Worm (Caenorhabditis elegans) whole organism, late embryonic: Measurements from ENCODE around the gene aff-1.

Experiments
- C08G9.2 ChIP-seq: sonication (generic microtip); optimal IDR thresholded peaks from 2 replicates; lab custom pipeline; 2016; ENCODE audit warnings: mild to moderate bottlenecking, missing genetic modification characterization, moderate library complexity, missing compliant biosample characterization
- C38D4.7 ChIP-seq: fragments of 200-800 bp; sonication (Bioruptor generic); optimal IDR thresholded peaks from 2 replicates; lab custom pipeline; 2018; ENCODE audit warnings: mild to moderate bottlenecking, missing genetic modification characterization, moderate library complexity, missing compliant biosample characterization
- F13H6.1 ChIP-seq: sonication (generic microtip); optimal IDR thresholded peaks from 2 replicates; lab custom pipeline; 2016; ENCODE audit warnings: missing genetic modification characterization, missing compliant biosample characterization
- K02D7.2 ChIP-seq: sonication (generic microtip); optimal IDR thresholded peaks from 2 replicates; lab custom pipeline; 2017; ENCODE audit warnings: mild to moderate bottlenecking, missing genetic modification characterization, missing compliant biosample characterization
- ahr-1 ChIP-seq: sonication (generic microtip); optimal IDR thresholded peaks from 2 replicates; lab custom pipeline; 2016; ENCODE audit warnings: missing genetic modification characterization, missing compliant biosample characterization
- ceh-18 ChIP-seq: sonication (generic microtip); optimal IDR thresholded peaks from 2 replicates; lab custom pipeline; 2016; ENCODE audit warnings: missing genetic modification characterization, missing compliant biosample characterization
- ceh-19 ChIP-seq: fragments of 200-800 bp; sonication (Bioruptor generic); optimal IDR thresholded peaks from 2 replicates; lab custom pipeline; 2018; ENCODE audit warnings: mild to moderate bottlenecking, missing genetic modification characterization, missing compliant biosample characterization
- ceh-2 ChIP-seq: sonication (generic microtip); optimal IDR thresholded peaks from 2 replicates; lab custom pipeline; 2016; ENCODE audit warnings: missing genotype, missing genetic modification characterization, missing compliant biosample characterization
- ceh-24 ChIP-seq: sonication (generic microtip); optimal IDR thresholded peaks from 2 replicates; lab custom pipeline; 2016; ENCODE audit warnings: mild to moderate bottlenecking, missing genetic modification characterization, missing compliant biosample characterization
- ceh-30 ChIP-seq: fragments of 150-350 bp; optimal IDR thresholded peaks from 2 replicates; lab custom pipeline; 2014; ENCODE audit warnings: missing biosample characterization, missing genetic modification characterization
- ceh-34 ChIP-seq: sonication (generic microtip); optimal IDR thresholded peaks from 2 replicates; lab custom pipeline; 2016; ENCODE audit warnings: mild to moderate bottlenecking, missing genetic modification characterization, missing compliant biosample characterization
- ceh-6 ChIP-seq: fragments of 200-800 bp; sonication (Bioruptor generic); optimal IDR thresholded peaks from 2 replicates; lab custom pipeline; 2018; ENCODE audit warnings: mild to moderate bottlenecking, missing genetic modification characterization, missing compliant biosample characterization
- ceh-9 ChIP-seq: sonication (generic microtip); optimal IDR thresholded peaks from 2 replicates; lab custom pipeline; 2016; ENCODE audit warnings: mild to moderate bottlenecking, missing genetic modification characterization, inconsistent platforms, missing compliant biosample characterization
- che-1 ChIP-seq: sonication (generic microtip); optimal IDR thresholded peaks from 2 replicates; lab custom pipeline; 2016; ENCODE audit warnings: mild to moderate bottlenecking, missing genetic modification characterization, missing compliant biosample characterization
- dmd-4 ChIP-seq: sonication (generic microtip); optimal IDR thresholded peaks from 2 replicates; lab custom pipeline; 2016; ENCODE audit warnings: borderline replicate concordance, missing genetic modification characterization, missing compliant biosample characterization
- dve-1 ChIP-seq: sonication (generic microtip); optimal IDR thresholded peaks from 2 replicates; lab custom pipeline; 2017; ENCODE audit warnings: antibody characterized with exemption, mild to moderate bottlenecking, missing genetic modification characterization, missing compliant biosample characterization
- elt-4 ChIP-seq: sonication (generic microtip); optimal IDR thresholded peaks from 2 replicates; lab custom pipeline; 2016; ENCODE audit warnings: missing genetic modification characterization, missing compliant biosample characterization
- ets-4 ChIP-seq: sonication (generic microtip); optimal IDR thresholded peaks from 2 replicates; lab custom pipeline; 2016; ENCODE audit warnings: missing genetic modification characterization, missing compliant biosample characterization
- fax-1 ChIP-seq: sonication (generic microtip); optimal IDR thresholded peaks from 2 replicates; lab custom pipeline; 2016; ENCODE audit warnings: missing genotype, missing genetic modification characterization, missing compliant biosample characterization
- fkh-10 ChIP-seq: fragments of 150-350 bp; optimal IDR thresholded peaks from 2 replicates; lab custom pipeline; 2014; ENCODE audit warnings: missing biosample characterization, missing genetic modification reagents, missing genetic modification characterization
- fkh-6 ChIP-seq: sonication (generic microtip); optimal IDR thresholded peaks from 2 replicates; lab custom pipeline; 2016; ENCODE audit warnings: missing genetic modification characterization, missing compliant biosample characterization
- gmeb-2 ChIP-seq: sonication (generic microtip); optimal IDR thresholded peaks from 2 replicates; lab custom pipeline; 2016; ENCODE audit warnings: missing genetic modification characterization, inconsistent platforms, missing compliant biosample characterization
- hlh-15 ChIP-seq: sonication (generic microtip); optimal IDR thresholded peaks from 2 replicates; lab custom pipeline; 2016; ENCODE audit warnings: missing genetic modification characterization, missing compliant biosample characterization
- hlh-30 ChIP-seq: sonication (generic microtip); optimal IDR thresholded peaks from 2 replicates; lab custom pipeline; 2017; ENCODE audit warnings: antibody characterized with exemption, missing genetic modification characterization, missing compliant biosample characterization; ENCODE audit not compliant: insufficient read depth
- hlh-6 ChIP-seq: sonication (generic microtip); optimal IDR thresholded peaks from 2 replicates; lab custom pipeline; 2016; ENCODE audit warnings: missing genotype, missing genetic modification characterization, missing compliant biosample characterization
- hlh-8 ChIP-seq: sonication (generic microtip); optimal IDR thresholded peaks from 2 replicates; lab custom pipeline; 2016; ENCODE audit warnings: missing genotype, missing genetic modification characterization, missing compliant biosample characterization
- lim-6 ChIP-seq: sonication (generic microtip); optimal IDR thresholded peaks from 2 replicates; lab custom pipeline; 2016; ENCODE audit warnings: missing genetic modification characterization, missing compliant biosample characterization
- lin-11 ChIP-seq: fragments of 200-800 bp; sonication (Bioruptor generic); optimal IDR thresholded peaks from 2 replicates; lab custom pipeline; 2018; ENCODE audit warnings: mild to moderate bottlenecking, missing genetic modification characterization, missing compliant biosample characterization
- mec-3 ChIP-seq: sonication (generic microtip); optimal IDR thresholded peaks from 2 replicates; lab custom pipeline; 2016; ENCODE audit warnings: borderline replicate concordance, missing genetic modification characterization, missing compliant biosample characterization
- nfya-1 ChIP-seq: sonication (generic microtip); optimal IDR thresholded peaks from 2 replicates; lab custom pipeline; 2017; ENCODE audit warnings: missing genetic modification characterization, mild to moderate bottlenecking, missing compliant biosample characterization, antibody characterized with exemption, moderate library complexity
- nhr-11 ChIP-seq: fragments of 150-350 bp; optimal IDR thresholded peaks from 2 replicates; lab custom pipeline; 2014; ENCODE audit warnings: missing biosample characterization, missing genetic modification characterization
- nhr-232 ChIP-seq: sonication (generic microtip); optimal IDR thresholded peaks from 2 replicates; lab custom pipeline; 2016; ENCODE audit warnings: missing genetic modification characterization, missing compliant biosample characterization
- npax-4 ChIP-seq: sonication (generic microtip); optimal IDR thresholded peaks from 2 replicates; lab custom pipeline; 2016; ENCODE audit warnings: missing genetic modification characterization, missing compliant biosample characterization
- pag-3 ChIP-seq: sonication (generic microtip); optimal IDR thresholded peaks from 2 replicates; lab custom pipeline; 2016; ENCODE audit warnings: missing compliant biosample characterization, missing genetic modification characterization, borderline replicate concordance
- pros-1 ChIP-seq: fragments of 150-350 bp; optimal IDR thresholded peaks from 2 replicates; lab custom pipeline; 2014; ENCODE audit warnings: missing biosample characterization, missing genetic modification reagents, missing genetic modification characterization
- ref-2 ChIP-seq: sonication (generic microtip); optimal IDR thresholded peaks from 2 replicates; lab custom pipeline; 2016; ENCODE audit warnings: missing genetic modification characterization, missing compliant biosample characterization
- rnt-1 ChIP-seq: sonication (generic microtip); optimal IDR thresholded peaks from 2 replicates; lab custom pipeline; 2016; ENCODE audit warnings: missing genetic modification characterization, missing compliant biosample characterization
- sdc-2 ChIP-seq: sonication (generic microtip); optimal IDR thresholded peaks from 2 replicates; lab custom pipeline; 2016; ENCODE audit warnings: missing genotype, missing genetic modification characterization, missing compliant biosample characterization
- sox-2 ChIP-seq: fragments of 200-800 bp; sonication (Bioruptor generic); IDR thresholded peaks from 2 replicates; pipeline ENCODE4 v1.3.6; 2022; ENCODE audit warnings: missing genetic modification reagents, missing genetic modification characterization, missing compliant biosample characterization
- sox-4 ChIP-seq: sonication (generic microtip); optimal IDR thresholded peaks from 2 replicates; lab custom pipeline; 2017; ENCODE audit warnings: mild to moderate bottlenecking, missing genetic modification characterization, inconsistent platforms, missing compliant biosample characterization
- syd-9 ChIP-seq: sonication (generic microtip); optimal IDR thresholded peaks from 2 replicates; lab custom pipeline; 2016; ENCODE audit warnings: mild to moderate bottlenecking, missing genetic modification characterization, moderate library complexity, missing compliant biosample characterization
- tbx-7 ChIP-seq: sonication (generic microtip); optimal IDR thresholded peaks from 2 replicates; lab custom pipeline; 2016; ENCODE audit warnings: missing genotype, missing genetic modification characterization, missing compliant biosample characterization
- ttx-3 ChIP-seq: sonication (generic microtip); optimal IDR thresholded peaks from 2 replicates; lab custom pipeline; 2016; ENCODE audit warnings: missing genetic modification reagents, missing genetic modification characterization, missing compliant biosample characterization
- unc-3 ChIP-seq, 2 experiments: fragments of 200-800 bp in 1 of 2; sonication (Bioruptor generic) in 1 of 2; sonication (generic microtip) in 1 of 2; conservative IDR thresholded peaks in 1 of 2; optimal IDR thresholded peaks in 1 of 2; 2 replicates each; pipeline versions ENCODE4 v1.3.6 to Lab custom; 2016 to 2022; ENCODE audit warnings: missing compliant biosample characterization in 2 of 2, missing genetic modification characterization in 2 of 2, missing genetic modification reagents in 1 of 2
- unc-42 ChIP-seq: sonication (generic microtip); optimal IDR thresholded peaks from 2 replicates; lab custom pipeline; 2016; ENCODE audit warnings: missing genotype, missing genetic modification characterization, missing compliant biosample characterization
- unc-55 ChIP-seq: sonication (generic microtip); optimal IDR thresholded peaks from 2 replicates; lab custom pipeline; 2017; ENCODE audit warnings: missing biosample characterization, missing genetic modification reagents, missing genetic modification characterization
- unc-86 ChIP-seq: sonication (generic microtip); optimal IDR thresholded peaks from 2 replicates; lab custom pipeline; 2016; ENCODE audit warnings: missing genetic modification characterization, missing compliant biosample characterization
- zip-5 ChIP-seq: sonication (generic microtip); optimal IDR thresholded peaks from 2 replicates; lab custom pipeline; 2016; ENCODE audit warnings: missing genetic modification characterization, missing compliant biosample characterization

Gene aff-1

ce11 chrII:6827388-6827787, 36.2 kb downstream of the aff-1 start (continued):
- TF ChIP-seq unc-3 (GFP tag; conservative IDR thresholded peaks at IDR 0.05; lab: Robert Waterston, UW) = no peak
- no peak for TF ChIP-seq unc-3 (tag; optimal IDR thresholded peaks at IDR 0.05; lab: Kevin White, UChicago)
- no peak for TF ChIP-seq hlh-6
- TF ChIP-seq fkh-6 (tag; lab: Kevin White, UChicago) = no peak
- peak; percentile 54 for TF ChIP-seq nfya-1 (tag; lab: Kevin White, UChicago)
- TF ChIP-seq nhr-232 (tag; lab: Kevin White, UChicago) = no peak
- TF ChIP-seq ref-2 (tag; lab: Kevin White, UChicago) = peak; percentile 62
- TF ChIP-seq che-1 (tag; lab: Kevin White, UChicago) = no peak
- TF ChIP-seq ahr-1 (tag; lab: Kevin White, UChicago) = no peak
- TF ChIP-seq ceh-30 (tag; lab: Kevin White, UChicago) = no peak
- peak; percentile 50 for TF ChIP-seq dmd-4 (tag; lab: Kevin White, UChicago)
- no peak for TF ChIP-seq sox-4 (tag; lab: Kevin White, UChicago)
- no peak for TF ChIP-seq lim-6
- no peak for TF ChIP-seq lin-11
- TF ChIP-seq ceh-2 (tag; lab: Kevin White, UChicago) = peak; percentile 49
- no peak for TF ChIP-seq hlh-15 (tag; lab: Kevin White, UChicago)
- no peak for TF ChIP-seq gmeb-2 (tag; lab: Kevin White, UChicago)
- TF ChIP-seq F13H6.1 (tag; lab: Kevin White, UChicago) = peak; percentile 20
- TF ChIP-seq C38D4.7 = no peak
- peak; percentile 15 for TF ChIP-seq pros-1 (tag; lab: Kevin White, UChicago)
- peak; percentile 21 for TF ChIP-seq ceh-19 (GFP tag; lab: Kevin White, UChicago)
- no peak for TF ChIP-seq sox-2
- TF ChIP-seq rnt-1 (tag; lab: Kevin White, UChicago) = peak; percentile 77
- TF ChIP-seq tbx-7 = no peak
- no peak for TF ChIP-seq fax-1 (tag; lab: Kevin White, UChicago)
- TF ChIP-seq syd-9 (tag; lab: Kevin White, UChicago) = no peak
- no peak for TF ChIP-seq dve-1 (tag; lab: Kevin White, UChicago)
- no peak for TF ChIP-seq ceh-9 (tag; lab: Kevin White, UChicago)
- peak; percentile 51 for TF ChIP-seq ceh-34 (tag; lab: Kevin White, UChicago)
- TF ChIP-seq ttx-3 (tag; lab: Kevin White, UChicago) = peak; percentile 16
- TF ChIP-seq mec-3 (tag; lab: Kevin White, UChicago) = no peak
- TF ChIP-seq sdc-2 = no peak

DNA sequence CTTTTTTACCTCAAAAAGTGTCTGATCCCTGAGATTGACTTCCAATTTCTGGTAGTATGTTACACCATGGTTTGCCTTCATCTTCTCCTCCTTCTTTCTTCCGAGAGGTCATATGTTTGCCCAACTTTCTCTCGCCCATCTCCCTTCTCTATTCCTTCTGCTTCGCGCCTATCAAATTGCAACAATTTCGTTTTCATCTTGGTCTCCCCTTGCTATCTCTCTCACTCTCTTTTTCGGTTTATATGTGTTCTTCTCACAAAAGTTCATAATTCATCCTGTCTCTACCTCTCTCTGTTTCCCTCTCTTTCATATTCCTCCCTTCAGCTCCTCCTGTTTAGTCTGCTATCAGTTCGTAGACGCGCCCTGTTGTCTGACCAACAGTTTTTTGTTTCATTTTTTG, 36.8 kb downstream of the aff-1 start:
- TF ChIP-seq K02D7.2 (tag; lab: Kevin White, UChicago) (no peak), hlh-8 (tag; lab: Kevin White, UChicago) (peak; percentile 12), nfya-1 (tag; lab: Kevin White, UChicago) (peak; percentile 39), rnt-1 (tag; lab: Kevin White, UChicago) (peak; percentile 31), hlh-30 (tag; lab: Kevin White, UChicago) (peak; percentile 11), unc-42 (tag; lab: Kevin White, UChicago) (peak; percentile 44), pag-3 (tag; lab: Kevin White, UChicago) (no peak), ceh-18 (tag; lab: Kevin White, UChicago) (peak; percentile 46), ceh-34 (tag; lab: Kevin White, UChicago) (peak; percentile 78), sox-4 (tag; lab: Kevin White, UChicago) (no peak)

- TF ChIP-seq hlh-6 (no peak), C08G9.2 (tag; lab: Kevin White, UChicago) (no peak), tbx-7 (no peak), zip-5 (tag; lab: Kevin White, UChicago) (no peak), elt-4 (tag; lab: Kevin White, UChicago) (no peak), fkh-10 (GFP tag; lab: Kevin White, UChicago) (no peak), unc-86 (tag; lab: Kevin White, UChicago) (no peak), mec-3 (tag; lab: Kevin White, UChicago) (no peak), gmeb-2 (tag; lab: Kevin White, UChicago) (no peak), ceh-24 (tag; lab: Kevin White, UChicago) (no peak), nhr-11 (tag; lab: Kevin White, UChicago) (no peak), ets-4 (tag; lab: Kevin White, UChicago) (no peak), unc-42 (tag; lab: Kevin White, UChicago) (peak; percentile 82), rnt-1 (tag; lab: Kevin White, UChicago) (peak; percentile 72), ceh-34 (tag; lab: Kevin White, UChicago) (no peak), fkh-6 (tag; lab: Kevin White, UChicago) (no peak), fax-1 (tag; lab: Kevin White, UChicago) (no peak), ceh-9 (tag; lab: Kevin White, UChicago) (no peak), npax-4 (tag; lab: Kevin White, UChicago) (no peak), ceh-6 (GFP tag; lab: Kevin White, UChicago) (no peak), unc-55 (GFP tag; lab: Kevin White, UChicago) (peak; percentile 88)
These were observed 37.8 kb downstream of the aff-1 start for ce11 chrII:6825732-6826131.
